Fruit fly (Drosophila melanogaster): ENCODE measurements around the gene fzr.

fzr gene

dm6 chrX:4694104-4694503 is 14.8 kb upstream of the fzr start:
- TF ChIP-seq Trl (optimal IDR thresholded peaks at IDR 0.05) (peak; percentile 60 to 67), Trl (GFP tag; optimal IDR thresholded peaks at IDR 0.05) (no peak), grn (GFP tag; optimal IDR thresholded peaks at IDR 0.05) (no peak), wdn (GFP tag; IDR thresholded peaks at IDR 0.05) (no peak), Pdp1 (GFP tag; optimal IDR thresholded peaks at IDR 0.05) (peak in 1 of 2 experiments; percentile 81), Ets65A (GFP tag) (peak; percentile 31)

dm6 chrX:4692963-4693362 is 13.6 kb upstream of the fzr start:
- TF ChIP-seq row (GFP tag; IDR thresholded peaks at IDR 0.05) (peak; percentile 38), CG2875 (GFP tag; optimal IDR thresholded peaks at IDR 0.05) (no peak), CG6689 (GFP tag; IDR thresholded peaks at IDR 0.05) (no peak), sens (GFP tag) (peak; percentile 81), lbe (GFP tag; optimal IDR thresholded peaks at IDR 0.05) (no peak), vvl (GFP tag; IDR thresholded peaks at IDR 0.05) (peak; percentile 22; the same call in 1 of the 2 replicates), CG11696 (GFP tag; IDR thresholded peaks at IDR 0.05) (no peak), CG11247 (GFP tag; IDR thresholded peaks at IDR 0.05) (no peak), CG12769 (tag; optimal IDR thresholded peaks at IDR 0.05) (peak; percentile 21), CG2120 (GFP tag; optimal IDR thresholded peaks at IDR 0.05) (peak; percentile 30), tna (GFP tag; IDR thresholded peaks at IDR 0.05; ENCODE audit: partially characterized antibody) (no peak), CG11695 (GFP tag; IDR thresholded peaks at IDR 0.05) (0 out of 3 replicates have a peak, but pooled peaks have one; percentile 23), CG17829 (tag; optimal IDR thresholded peaks at IDR 0.05) (no peak), CG34422 (GFP tag; IDR thresholded peaks at IDR 0.05) (0 out of 3 replicates have a peak, but pooled peaks have one; percentile 24), lilli (GFP tag; optimal IDR thresholded peaks at IDR 0.05) (peak; percentile 4), Lim3 (GFP tag; IDR thresholded peaks at IDR 0.05) (no peak), Adf1 (GFP tag; IDR thresholded peaks at IDR 0.05) (no peak), CG8290 (GFP tag; optimal IDR thresholded peaks at IDR 0.05) (no peak), CG8290 (tag; optimal IDR thresholded peaks at IDR 0.05) (peak in 1 of 2 experiments; percentile 33), CHES-1-like (GFP tag; optimal IDR thresholded peaks at IDR 0.05) (no peak), Xbp1 (GFP tag; optimal IDR thresholded peaks at IDR 0.05) (peak; percentile 15), dimm (GFP tag; IDR thresholded peaks at IDR 0.05) (no peak), CG32532 (GFP tag; IDR thresholded peaks at IDR 0.05) (peak; percentile 18; the same call in 1 of the 2 replicates), CkIIα-i1 (GFP tag; IDR thresholded peaks at IDR 0.05) (no peak), H2.0 (GFP tag; IDR thresholded peaks at IDR 0.05) (no peak), Chrac-16 (GFP tag; optimal IDR thresholded peaks at IDR 0.05) (no peak), CG11504 (tag; optimal IDR thresholded peaks at IDR 0.05) (peak; percentile 15), CG1832 (GFP tag; optimal IDR thresholded peaks at IDR 0.05) (no peak), CG10462 (GFP tag; optimal IDR thresholded peaks at IDR 0.05) (no peak), dysf (GFP tag; IDR thresholded peaks at IDR 0.05) (peak; percentile 38; the same call in 1 of the 3 replicates), Med (GFP tag) (peak; percentile 64), ham (GFP tag; IDR thresholded peaks at IDR 0.05) (no peak), CTCF (GFP tag; optimal IDR thresholded peaks at IDR 0.05) (no peak), Ptx1 (GFP tag; IDR thresholded peaks at IDR 0.05) (no peak), org-1 (GFP tag; optimal IDR thresholded peaks at IDR 0.05) (no peak), gem (tag; optimal IDR thresholded peaks at IDR 0.05) (peak; percentile 28), E2f2 (GFP tag; IDR thresholded peaks at IDR 0.05) (no peak), mam (GFP tag; optimal IDR thresholded peaks at IDR 0.05) (peak; percentile 10), CG9727 (GFP tag; optimal IDR thresholded peaks at IDR 0.05) (no peak), Poxn (GFP tag; IDR thresholded peaks at IDR 0.05) (no peak), rib (GFP tag; IDR thresholded peaks at IDR 0.05) (no peak), HmgD (GFP tag; optimal IDR thresholded peaks at IDR 0.05) (no peak), E2f1 (GFP tag; IDR thresholded peaks at IDR 0.05) (no peak), CG17385 (GFP tag; optimal IDR thresholded peaks at IDR 0.05) (no peak), CG6791 (GFP tag; IDR thresholded peaks at IDR 0.05; ENCODE audit: partially characterized antibody) (no peak), Rfx (GFP tag; IDR thresholded peaks at IDR 0.05) (no peak), ac (GFP tag; optimal IDR thresholded peaks at IDR 0.05) (no peak)
